Fruit fly (Drosophila melanogaster): Measurements from ENCODE around the gene Osi5.

DNA sequence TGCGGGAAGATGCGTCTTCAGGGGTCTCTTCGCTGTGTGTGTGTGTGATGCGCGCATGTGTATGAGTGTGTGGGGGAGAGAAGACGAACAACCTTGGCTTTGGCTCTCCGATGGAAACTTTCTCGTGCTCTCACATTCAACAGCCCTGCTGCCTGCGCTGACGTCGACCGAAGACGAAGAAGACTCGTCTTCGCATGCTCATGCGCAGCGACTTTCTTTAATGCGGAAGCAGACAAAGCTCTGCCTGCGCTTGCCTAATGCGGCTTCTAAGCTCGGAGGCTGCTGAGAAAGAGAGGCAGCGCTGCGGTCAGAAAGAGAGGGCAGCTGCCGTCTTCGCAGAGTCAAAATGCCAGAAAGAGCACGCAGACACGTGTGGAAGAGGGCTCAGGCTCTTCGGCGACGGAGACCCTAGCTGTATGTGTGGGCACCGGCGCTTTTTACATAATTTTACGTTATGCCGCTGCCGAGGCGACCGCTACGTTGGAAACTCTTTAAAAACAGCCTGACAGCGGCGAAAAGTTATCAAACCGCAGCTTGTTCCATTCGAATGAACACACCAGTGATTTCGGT lies 7.0 kb downstream of the Osi5 start, which contains the start of gene Osi6:
- no peak for TF ChIP-seq esg (GFP tag; conservative IDR thresholded peaks at IDR 0.05)
- no peak for TF ChIP-seq Six4 (GFP tag; optimal IDR thresholded peaks at IDR 0.05)

All from whole organism, embryonic.